Fruit fly (Drosophila melanogaster) whole organism: Measurements from ENCODE around the gene CG33325.

Experiments used
- CG8478 ChIP-seq: fragments of >200 bp; optimal IDR thresholded peaks from 2 replicates; lab custom pipeline; 2018; ENCODE audit warnings: inconsistent platforms
- Dll ChIP-seq: fragments of >200 bp; optimal IDR thresholded peaks from 2 replicates; lab custom pipeline; 2017
- EcR ChIP-seq, 2 experiments: fragments of >200 bp; optimal IDR thresholded peaks; 2 replicates each; lab custom pipeline; 2017; ENCODE audit warnings: missing biosample characterization in 2 of 2, missing genetic modification characterization in 2 of 2, missing genetic modification reagents in 2 of 2
- pan ChIP-seq: fragments of >200 bp; optimal IDR thresholded peaks from 2 replicates; lab custom pipeline; 2017
- psq ChIP-seq: fragments of >200 bp; optimal IDR thresholded peaks from 2 replicates; lab custom pipeline; 2017
- usp ChIP-seq: fragments of >200 bp; optimal IDR thresholded peaks from 2 replicates; lab custom pipeline; 2017; ENCODE audit warnings: missing biosample characterization, missing genetic modification characterization, mixed read lengths

dm6 chr3R:8686446-8686845 is 6.6 kb upstream of the CG33325 start:
- no peak for TF ChIP-seq psq
- TF ChIP-seq Dll, result no peak
- no peak for TF ChIP-seq CG8478 (lab: Kevin White, UChicago)
- TF ChIP-seq pan (lab: Kevin White, UChicago), result no peak
- no peak for TF ChIP-seq usp
- TF ChIP-seq EcR (GFP tag; optimal IDR thresholded peaks at IDR 0.05; lab: Kevin White, UChicago), result no peak
